Worm (Caenorhabditis elegans): ENCODE measurements around the gene npp-25.

The npp-25 gene

ce11 chrIII:12904987-12905541, 20.7 kb downstream of the npp-25 start, which contains the start of gene cox-5A (continued):
- TF ChIP-seq ceh-32 (tag; optimal IDR thresholded peaks at IDR 0.05; ENCODE audit: poor library complexity) (peak; percentile 85), zfp-2 (tag; optimal IDR thresholded peaks at IDR 0.05) (peak; percentile 90), F10B5.3 (tag; optimal IDR thresholded peaks at IDR 0.05) (peak; percentile 95), hmg-1.1 (GFP tag; IDR thresholded peaks at IDR 0.05) (peak; percentile 100), nhr-28 (tag; optimal IDR thresholded peaks at IDR 0.05) (peak; percentile 94), mxl-2 (GFP tag; conservative IDR thresholded peaks at IDR 0.05) (peak; percentile 76; the same call in 1 of the 2 replicates), lin-29 (GFP tag; IDR thresholded peaks at IDR 0.05) (peak; percentile 96), ama-1 (optimal IDR thresholded peaks at IDR 0.05) (peak; percentile 94), nhr-41 (GFP tag; IDR thresholded peaks at IDR 0.05) (peak; percentile 91), lir-3 (tag; optimal IDR thresholded peaks at IDR 0.05) (peak; percentile 78), arid-1 (GFP tag; conservative IDR thresholded peaks at IDR 0.05) (peak; percentile 98), aha-1 (tag) (peak; percentile 100), jun-1 (tag; optimal IDR thresholded peaks at IDR 0.05) (peak; percentile 97), madf-9 (GFP tag; conservative IDR thresholded peaks at IDR 0.05) (peak; percentile 98), php-3 (GFP tag; IDR thresholded peaks at IDR 0.05) (peak; percentile 93), pha-4 (GFP tag; IDR thresholded peaks at IDR 0.05) (peak; percentile 99), pha-4 (tag; optimal IDR thresholded peaks at IDR 0.05) (peak; percentile 99), lim-7 (GFP tag; IDR thresholded peaks at IDR 0.05) (peak; percentile 65), lin-13 (GFP tag; optimal IDR thresholded peaks at IDR 0.05) (peak; percentile 99), rbr-2 (tag; optimal IDR thresholded peaks at IDR 0.05) (peak; percentile 99), Y75B8A.6 (GFP tag; IDR thresholded peaks at IDR 0.05) (peak; percentile 94), daf-8 (GFP tag; IDR thresholded peaks at IDR 0.05) (no peak), Y48G9A.11 (GFP tag; IDR thresholded peaks at IDR 0.05) (peak; percentile 90), F37D6.2 (tag; optimal IDR thresholded peaks at IDR 0.05) (peak; percentile 97)

ce11 chrIII:12904052-12904451, 21.7 kb downstream of the npp-25 start:
- TF ChIP-seq daf-8 (GFP tag; IDR thresholded peaks at IDR 0.05) (no peak), unc-62 (GFP tag; optimal IDR thresholded peaks at IDR 0.05 in 1 of 2) (peak in 1 of 2 experiments; percentile 69), unc-62 (tag; optimal IDR thresholded peaks at IDR 0.05) (no peak)

ce11 chrIII:12894207-12894606, 31.6 kb downstream of the npp-25 start:
- peak in 1 of 2 experiments; percentile 50 for TF ChIP-seq unc-62 (GFP tag; optimal IDR thresholded peaks at IDR 0.05 in 1 of 2)
- no peak for TF ChIP-seq unc-62 (tag; optimal IDR thresholded peaks at IDR 0.05)
- no peak for TF ChIP-seq ztf-7 (tag; optimal IDR thresholded peaks at IDR 0.05)

- TF ChIP-seq snpc-4 (tag; optimal IDR thresholded peaks at IDR 0.05) (no peak), fkh-10 (GFP tag; optimal IDR thresholded peaks at IDR 0.05) (peak; percentile 46), ctbp-1 (GFP tag; IDR thresholded peaks at IDR 0.05) (no peak), pha-4 (GFP tag; IDR thresholded peaks at IDR 0.05) (no peak), pha-4 (tag; optimal IDR thresholded peaks at IDR 0.05) (no peak), zfp-3 (GFP tag; conservative IDR thresholded peaks at IDR 0.05) (no peak), sdz-12 (GFP tag; optimal IDR thresholded peaks at IDR 0.05) (no peak)
Observed at ce11 chrIII:12892767-12893166, 33.0 kb downstream of the npp-25 start.

ce11 chrIII:12891580-12891979, 34.2 kb downstream of the npp-25 start, which contains the start of the genes Y37D8A.29 and unc-71:
Gene Y37D8A.29 (minus strand): TSS chrIII:12891680.
Gene unc-71 (minus strand): TSS chrIII:12891738.
- peak in 1 of 2 experiments; percentile 20 for TF ChIP-seq unc-62 (GFP tag; optimal IDR thresholded peaks at IDR 0.05 in 1 of 2)
- TF ChIP-seq unc-62 (tag; optimal IDR thresholded peaks at IDR 0.05) = no peak
- no peak for TF ChIP-seq ceh-44 (GFP tag; IDR thresholded peaks at IDR 0.05)
